Fruit fly (Drosophila melanogaster) whole organism: ENCODE measurements around the gene Sox100B.

Experiments
- CG8478 ChIP-seq: fragments of >200 bp; optimal IDR thresholded peaks from 2 replicates; lab custom pipeline; 2018; ENCODE audit warnings: inconsistent platforms
- Dll ChIP-seq: fragments of >200 bp; optimal IDR thresholded peaks from 2 replicates; lab custom pipeline; 2017
- psq ChIP-seq: fragments of >200 bp; optimal IDR thresholded peaks from 2 replicates; lab custom pipeline; 2017

DNA sequence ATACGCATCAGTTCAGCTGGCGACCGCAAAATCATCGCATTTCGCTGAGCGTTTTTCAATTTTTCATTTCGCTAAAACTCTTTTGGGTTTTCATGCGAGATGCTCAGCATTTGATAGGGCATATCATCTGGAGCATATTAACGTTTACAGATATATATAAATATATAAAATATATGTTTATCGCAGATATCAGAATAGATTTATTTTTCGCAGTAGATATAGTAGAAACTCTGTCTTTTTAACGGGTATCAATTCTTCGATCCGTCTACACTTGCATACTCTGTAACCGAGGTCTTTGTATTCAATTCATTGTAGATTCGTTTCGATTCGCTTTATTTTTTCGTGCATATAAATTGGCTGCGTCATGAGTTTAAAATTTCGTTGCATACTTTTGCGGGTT is 45.4 kb upstream of the Sox100B start:
- TF ChIP-seq CG8478 (lab: Kevin White, UChicago) (no peak), psq (no peak), Dll (lab: Kevin White, UChicago) (no peak)
